Fruit fly (Drosophila melanogaster) whole organism, prepupa: ENCODE data around the gene Aprt.

Experiments
- Blimp-1 ChIP-seq: fragments of 200-800 bp; sonication (Bioruptor generic); optimal IDR thresholded peaks from 3 replicates; lab custom pipeline; 2017; ENCODE audit warnings: missing biosample characterization, missing genetic modification characterization, mild to moderate bottlenecking, moderate library complexity, missing genetic modification reagents
- CG34406 ChIP-seq: fragments of 200-800 bp; sonication (Bioruptor generic); optimal IDR thresholded peaks from 3 replicates; lab custom pipeline; 2016; ENCODE audit warnings: missing biosample characterization, missing genetic modification characterization
- Ets96B ChIP-seq: fragments of 200-800 bp; optimal IDR thresholded peaks from 2 replicates; lab custom pipeline; 2019; ENCODE audit warnings: missing biosample characterization, mild to moderate bottlenecking, missing genetic modification characterization, moderate library complexity
- Sox102F ChIP-seq: fragments of 200-800 bp; sonication (Bioruptor generic); optimal IDR thresholded peaks from 2 replicates; lab custom pipeline; 2016; ENCODE audit warnings: missing biosample characterization, mild to moderate bottlenecking, missing genetic modification characterization
- Sox14 ChIP-seq: fragments of 200-800 bp; sonication (Bioruptor generic); optimal IDR thresholded peaks from 3 replicates; lab custom pipeline; 2016; ENCODE audit warnings: missing biosample characterization, missing genetic modification characterization
- ss ChIP-seq, 2 experiments: fragments of 200-800 bp; sonication (Bioruptor generic); optimal IDR thresholded peaks; 2 replicates in 1 of 2; 3 replicates in 1 of 2; lab custom pipeline; 2017 to 2018; ENCODE audit warnings: mild to moderate bottlenecking in 2 of 2, missing biosample characterization in 2 of 2, missing genetic modification characterization in 2 of 2, moderate library complexity in 1 of 2

DNA sequence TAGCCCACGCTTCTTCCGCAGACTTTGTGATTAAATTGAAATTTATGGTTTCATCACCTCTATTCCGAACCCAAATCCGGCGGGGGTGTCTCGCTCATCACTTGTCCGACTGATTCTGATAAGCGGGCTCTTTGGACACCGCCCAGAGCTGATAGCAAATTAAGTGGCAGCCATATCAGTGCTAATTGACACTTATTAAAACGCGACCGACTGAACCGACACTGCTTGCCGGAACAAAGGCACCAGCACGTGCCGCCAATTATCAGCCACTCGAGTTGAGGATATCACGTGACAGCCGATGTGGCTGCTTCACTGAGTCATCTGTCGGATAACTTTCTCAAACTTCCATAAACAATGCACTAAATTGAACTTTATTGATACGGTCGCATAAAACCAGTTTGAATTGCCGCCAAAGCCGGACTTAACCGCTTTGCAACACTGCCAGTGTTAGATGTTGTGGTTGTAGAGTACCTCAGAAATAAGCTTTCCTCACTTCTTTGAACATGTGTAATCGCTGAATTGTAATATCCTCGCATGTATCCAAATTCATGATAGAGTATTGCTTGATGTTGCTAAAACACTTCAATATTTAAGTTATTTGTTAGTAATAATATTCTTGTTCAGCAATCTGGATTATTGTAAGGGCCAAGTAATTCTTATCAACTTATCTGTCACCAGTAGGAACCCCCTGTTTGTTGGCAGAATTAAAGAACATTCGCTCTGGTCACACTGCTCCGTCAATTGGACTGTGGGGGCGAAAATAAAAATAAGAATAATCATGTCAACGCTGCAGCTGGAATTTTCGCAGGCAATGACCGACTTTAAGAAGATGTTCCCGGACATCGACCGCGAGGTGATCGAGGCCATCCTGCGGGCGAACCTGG, 28.1 kb downstream of the Aprt start, which contains the start of gene CG12024:
- TF ChIP-seq Sox14 (GFP tag; lab: Kevin White, UChicago) (peak; percentile 83), ss (GFP tag; optimal IDR thresholded peaks at IDR 0.05; lab: Kevin White, UChicago) (peak in 1 of 2 experiments; percentile 4), Blimp-1 (GFP tag; lab: Kevin White, UChicago) (no peak), Sox102F (GFP tag; lab: Kevin White, UChicago) (peak; percentile 52), CG34406 (GFP tag; lab: Kevin White, UChicago) (peak; percentile 32), Ets96B (tag; lab: Kevin White, UChicago) (peak; percentile 22)
